Worm (Caenorhabditis elegans) whole organism, young adult: Measurements from ENCODE around the gene T07A5.1.

Source experiments
- B0019.2 ChIP-seq: fragments of 200-800 bp; sonication (Bioruptor generic); conservative IDR thresholded peaks from 2 replicates; pipeline ENCODE4 v1.3.6; 2022; ENCODE audit warnings: missing genetic modification reagents, missing genetic modification characterization, missing compliant biosample characterization
- B0336.3 ChIP-seq: fragments of 200-800 bp; sonication (Bioruptor generic); IDR thresholded peaks from 2 replicates; pipeline ENCODE4 v1.3.6; 2022; ENCODE audit warnings: missing genetic modification characterization, missing compliant biosample characterization
- C06A6.2 ChIP-seq: fragments of 200-800 bp; sonication (Bioruptor generic); conservative IDR thresholded peaks from 2 replicates; pipeline ENCODE4 v1.3.6; 2022; ENCODE audit warnings: missing genetic modification characterization, missing compliant biosample characterization
- F37B4.10 ChIP-seq: fragments of 200-800 bp; sonication (Bioruptor generic); IDR thresholded peaks from 2 replicates; pipeline ENCODE4 v1.3.6; 2022; ENCODE audit warnings: missing genetic modification characterization, missing compliant biosample characterization
- F57C9.4 ChIP-seq: sonication (generic microtip); optimal IDR thresholded peaks from 2 replicates; lab custom pipeline; 2017; ENCODE audit warnings: mild to moderate bottlenecking, missing genetic modification characterization, missing compliant biosample characterization
- Y53F4B.3 ChIP-seq: fragments of 200-800 bp; sonication (Bioruptor generic); IDR thresholded peaks from 2 replicates; pipeline ENCODE4 v1.3.6; 2022; ENCODE audit warnings: missing genetic modification reagents, missing genetic modification characterization, missing compliant biosample characterization
- Y79H2A.3 ChIP-seq: fragments of 200-800 bp; sonication (Bioruptor generic); conservative IDR thresholded peaks from 2 replicates; pipeline ENCODE4 v1.3.6; 2022; ENCODE audit warnings: missing genetic modification reagents, missing genetic modification characterization, missing compliant biosample characterization
- aptf-3 ChIP-seq: fragments of 200-800 bp; sonication (Bioruptor generic); IDR thresholded peaks from 2 replicates; pipeline ENCODE4 v1.3.6; 2022; ENCODE audit warnings: missing genetic modification characterization, missing compliant biosample characterization
- athp-1 ChIP-seq: sonication (generic microtip); optimal IDR thresholded peaks from 2 replicates; lab custom pipeline; 2017; ENCODE audit warnings: mild to moderate bottlenecking, missing genetic modification characterization, missing compliant biosample characterization
- attf-3 ChIP-seq: fragments of 200-800 bp; sonication (Bioruptor generic); conservative IDR thresholded peaks from 2 replicates; pipeline ENCODE4 v1.3.6; 2022; ENCODE audit warnings: missing genetic modification reagents, missing genetic modification characterization, missing compliant biosample characterization
- attf-5 ChIP-seq: fragments of 200-800 bp; sonication (Bioruptor generic); optimal IDR thresholded peaks from 2 replicates; lab custom pipeline; 2018; ENCODE audit warnings: mild to moderate bottlenecking, missing genetic modification characterization, missing compliant biosample characterization
- attf-6 ChIP-seq: fragments of 200-800 bp; sonication (Bioruptor generic); IDR thresholded peaks from 2 replicates; pipeline ENCODE4 v1.3.6; 2022; ENCODE audit warnings: missing genetic modification reagents, missing genetic modification characterization, missing compliant biosample characterization
- ceh-100 ChIP-seq: fragments of 200-800 bp; sonication (Bioruptor generic); IDR thresholded peaks from 2 replicates; pipeline ENCODE4 v1.3.6; 2022; ENCODE audit warnings: missing genetic modification reagents, missing genetic modification characterization, missing compliant biosample characterization
- egl-44 ChIP-seq: fragments of 200-800 bp; sonication (Bioruptor generic); IDR thresholded peaks from 2 replicates; pipeline ENCODE4 v1.3.6; 2022; ENCODE audit warnings: missing genetic modification reagents, missing genetic modification characterization, missing compliant biosample characterization
- egrh-3 ChIP-seq: fragments of 200-800 bp; sonication (Bioruptor generic); IDR thresholded peaks from 2 replicates; pipeline ENCODE4 v1.3.6; 2022; ENCODE audit warnings: missing genetic modification reagents, missing genetic modification characterization, missing compliant biosample characterization
- ekl-4 ChIP-seq: fragments of 200-800 bp; sonication (Bioruptor generic); IDR thresholded peaks from 2 replicates; pipeline ENCODE4 v1.3.6; 2022; ENCODE audit warnings: missing genetic modification reagents, missing genetic modification characterization, missing compliant biosample characterization
- fkh-3 ChIP-seq: sonication (generic microtip); optimal IDR thresholded peaks from 2 replicates; lab custom pipeline; 2016; ENCODE audit warnings: mild to moderate bottlenecking, missing genetic modification characterization, missing compliant biosample characterization
- lag-1 ChIP-seq: fragments of 200-800 bp; sonication (Bioruptor generic); IDR thresholded peaks from 2 replicates; pipeline ENCODE4 v1.3.6; 2022; ENCODE audit warnings: missing genetic modification reagents, missing genetic modification characterization, missing compliant biosample characterization
- lin-26 ChIP-seq: fragments of 200-800 bp; sonication (Bioruptor generic); IDR thresholded peaks from 2 replicates; pipeline ENCODE4 v1.3.6; 2022; ENCODE audit warnings: missing genetic modification reagents, missing genetic modification characterization, missing compliant biosample characterization
- lin-40 ChIP-seq: sonication (generic microtip); optimal IDR thresholded peaks from 2 replicates; lab custom pipeline; 2016; ENCODE audit warnings: missing genetic modification characterization, mild to moderate bottlenecking, missing compliant biosample characterization, missing genotype, missing genetic modification reagents
- madf-6 ChIP-seq: fragments of 200-800 bp; sonication (Bioruptor generic); IDR thresholded peaks from 2 replicates; pipeline ENCODE4 v1.3.6; 2022; ENCODE audit warnings: missing genetic modification reagents, missing genetic modification characterization, missing compliant biosample characterization
- mel-28 ChIP-seq: sonication (generic microtip); optimal IDR thresholded peaks from 2 replicates; lab custom pipeline; 2016; ENCODE audit warnings: borderline replicate concordance, mild to moderate bottlenecking, missing genetic modification characterization, missing compliant biosample characterization
- nfyb-1 ChIP-seq: fragments of 200-800 bp; sonication (Bioruptor generic); IDR thresholded peaks from 2 replicates; pipeline ENCODE4 v1.3.6; 2022; ENCODE audit warnings: missing genetic modification reagents, missing genetic modification characterization, missing compliant biosample characterization
- nhr-80 ChIP-seq: sonication (generic microtip); optimal IDR thresholded peaks from 2 replicates; lab custom pipeline; 2016; ENCODE audit warnings: missing genetic modification characterization, missing compliant biosample characterization
- rec-8 ChIP-seq, 2 experiments: sonication (generic microtip); optimal IDR thresholded peaks; 2 replicates each; lab custom pipeline; 2016; ENCODE audit warnings: mild to moderate bottlenecking in 2 of 2, missing genetic modification characterization in 2 of 2, missing genetic modification reagents in 2 of 2, missing genotype in 2 of 2, missing biosample characterization in 1 of 2, missing compliant biosample characterization in 1 of 2, moderate library complexity in 1 of 2
- repo-1 ChIP-seq: sonication (generic microtip); optimal IDR thresholded peaks from 2 replicates; lab custom pipeline; 2017; ENCODE audit warnings: mild to moderate bottlenecking, missing genetic modification characterization, missing compliant biosample characterization
- sdz-38 ChIP-seq: sonication (generic microtip); optimal IDR thresholded peaks from 2 replicates; lab custom pipeline; 2016; ENCODE audit warnings: missing genotype, missing genetic modification characterization, missing compliant biosample characterization
- sea-2 ChIP-seq: fragments of 200-800 bp; sonication (Bioruptor generic); IDR thresholded peaks from 2 replicates; pipeline ENCODE4 v1.3.6; 2022; ENCODE audit warnings: missing genetic modification characterization, missing compliant biosample characterization
- snpc-3.4 ChIP-seq: sonication (generic microtip); optimal IDR thresholded peaks from 2 replicates; lab custom pipeline; 2017; ENCODE audit warnings: missing genetic modification characterization, mild to moderate bottlenecking, missing compliant biosample characterization, antibody characterized with exemption, moderate library complexity, missing genotype, missing genetic modification reagents
- snpc-4 ChIP-seq, 5 experiments: fragments of 150-350 bp in 1 of 5; sonication (generic microtip) in 4 of 5; optimal IDR thresholded peaks; 2 replicates each; lab custom pipeline; 2014 to 2018; ENCODE audit warnings: missing genetic modification characterization in 5 of 5, missing biosample characterization in 3 of 5, antibody characterized with exemption in 2 of 5, mild to moderate bottlenecking in 2 of 5, missing compliant biosample characterization in 2 of 5, missing genotype in 2 of 5, moderate library complexity in 2 of 5, missing genetic modification reagents in 1 of 5
- somi-1 ChIP-seq: fragments of 200-800 bp; sonication (Bioruptor generic); optimal IDR thresholded peaks from 2 replicates; lab custom pipeline; 2018; ENCODE audit warnings: mild to moderate bottlenecking, missing genetic modification characterization, missing compliant biosample characterization
- zfh-2 ChIP-seq: fragments of 200-800 bp; sonication (Bioruptor generic); conservative IDR thresholded peaks from 2 replicates; pipeline ENCODE4 v1.3.6; 2022; ENCODE audit warnings: missing genetic modification reagents, missing genetic modification characterization, missing compliant biosample characterization
- ztf-26 ChIP-seq: sonication (generic microtip); optimal IDR thresholded peaks from 2 replicates; lab custom pipeline; 2017; ENCODE audit warnings: missing genetic modification characterization, missing compliant biosample characterization
- ztf-28 ChIP-seq: fragments of 200-800 bp; sonication (Bioruptor generic); IDR thresholded peaks from 2 replicates; pipeline ENCODE4 v1.3.6; 2022; ENCODE audit warnings: missing genetic modification reagents, missing genetic modification characterization, missing compliant biosample characterization

The T07A5.1 gene

ce11 chrIII:10293946-10294345 is 12.1 kb downstream of the T07A5.1 start:
- TF ChIP-seq B0019.2 = no peak
- no peak for TF ChIP-seq zfh-2 (GFP tag; lab: Robert Waterston, UW)
- no peak for TF ChIP-seq nhr-80 (tag; lab: Kevin White, UChicago)
- TF ChIP-seq madf-6 = no peak
- no peak for TF ChIP-seq attf-5 (GFP tag; lab: Kevin White, UChicago)
- TF ChIP-seq egrh-3 = no peak
- no peak for TF ChIP-seq C06A6.2 (GFP tag; lab: Robert Waterston, UW)

DNA sequence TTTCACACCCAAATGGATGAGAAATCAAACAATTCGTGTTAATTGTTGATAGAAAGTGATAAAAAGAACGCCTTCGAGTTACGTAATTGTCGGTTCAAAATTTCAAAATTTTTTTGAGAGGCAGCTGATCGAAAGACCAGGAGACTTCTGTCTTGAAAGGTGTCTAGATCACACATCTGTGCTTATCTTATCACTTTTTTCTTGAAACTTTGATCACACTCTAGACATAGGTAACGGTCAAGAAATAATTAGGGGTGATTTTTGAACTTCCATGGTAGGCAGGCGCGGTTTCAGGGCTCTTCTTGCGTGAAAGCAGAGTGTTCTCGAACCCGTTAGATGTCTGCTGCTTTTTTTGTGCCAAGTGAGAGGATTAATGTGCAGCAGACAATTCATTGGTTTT is 12.6 kb downstream of the T07A5.1 start:
- TF ChIP-seq athp-1 (tag; lab: Kevin White, UChicago) (no peak), B0336.3 (GFP tag; lab: Robert Waterston, UW) (no peak), Y53F4B.3 (GFP tag; lab: Robert Waterston, UW) (no peak), aptf-3 (GFP tag; lab: Robert Waterston, UW) (no peak), lin-40 (tag; lab: Kevin White, UChicago) (peak; percentile 3), lag-1 (GFP tag; lab: Robert Waterston, UW) (no peak), nfyb-1 (GFP tag; lab: Robert Waterston, UW) (no peak), attf-6 (GFP tag; lab: Robert Waterston, UW) (no peak), fkh-3 (tag; lab: Kevin White, UChicago) (no peak), attf-5 (GFP tag; lab: Kevin White, UChicago) (no peak), snpc-3.4 (tag; lab: Kevin White, UChicago) (no peak), ekl-4 (no peak), snpc-4 (GFP tag; optimal IDR thresholded peaks at IDR 0.05; lab: Kevin White, UChicago) (no peak), snpc-4 (tag; optimal IDR thresholded peaks at IDR 0.05; lab: Kevin White, UChicago) (peak in 1 of 4 experiments; percentile 23), lin-26 (GFP tag; lab: Robert Waterston, UW) (0 out of 2 replicates have a peak, but pooled peaks have one; percentile 8), ztf-26 (tag; lab: Kevin White, UChicago) (no peak), ztf-28 (GFP tag; lab: Robert Waterston, UW) (no peak), egl-44 (GFP tag; lab: Robert Waterston, UW) (no peak), repo-1 (tag; lab: Kevin White, UChicago) (no peak), rec-8 (tag; optimal IDR thresholded peaks at IDR 0.05; lab: Kevin White, UChicago) (no peak), attf-3 (GFP tag; lab: Robert Waterston, UW) (no peak), F57C9.4 (tag; lab: Kevin White, UChicago) (no peak)
- TF ChIP-seq, all 124 proteins: peak for 3

- peak; percentile 24 for TF ChIP-seq ztf-26 (tag; lab: Kevin White, UChicago)
- no peak for TF ChIP-seq Y53F4B.3 (GFP tag; lab: Robert Waterston, UW)
- TF ChIP-seq somi-1 (GFP tag; lab: Kevin White, UChicago) = peak; percentile 57
- no peak for TF ChIP-seq F37B4.10 (GFP tag; lab: Robert Waterston, UW)
Observed at ce11 chrIII:10290541-10290940, 15.5 kb downstream of the T07A5.1 start.

DNA sequence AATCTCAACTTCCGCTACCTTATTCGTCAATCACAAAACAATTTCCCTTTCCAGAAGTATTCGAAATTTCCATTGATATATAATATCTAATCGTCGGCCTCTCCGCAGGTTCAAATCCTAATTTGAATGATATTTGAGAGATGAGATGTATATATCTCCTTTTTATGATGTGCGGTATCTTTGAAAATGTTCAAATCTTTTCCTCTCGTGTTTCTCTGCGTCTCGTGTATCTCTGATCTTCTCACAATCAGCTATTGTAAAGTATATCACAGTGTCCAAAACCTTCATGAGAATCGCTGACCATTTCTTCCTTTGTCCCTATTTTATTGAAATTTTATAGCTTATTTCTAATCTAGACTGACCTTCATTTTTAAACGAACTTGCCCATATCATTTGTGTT is 16.2 kb downstream of the T07A5.1 start:
- no peak for TF ChIP-seq madf-6
- TF ChIP-seq sdz-38 (tag; lab: Kevin White, UChicago) = no peak
- TF ChIP-seq ceh-100 (GFP tag; lab: Robert Waterston, UW) = no peak
- no peak for TF ChIP-seq sea-2 (GFP tag; lab: Robert Waterston, UW)
- no peak for TF ChIP-seq Y79H2A.3 (GFP tag; lab: Robert Waterston, UW)
- no peak for TF ChIP-seq mel-28
